Worm (Caenorhabditis elegans) whole organism, young adult: ENCODE measurements around the gene R01H2.4.
A peak's percentile ranks its signal among the peaks of the same experiment; 100 is the strongest.

ENCODE experiments used
- T07F8.4 ChIP-seq: sonication (generic microtip); optimal IDR thresholded peaks from 2 replicates; lab custom pipeline; 2016; ENCODE audit warnings: mild to moderate bottlenecking, missing genetic modification characterization, moderate library complexity, missing compliant biosample characterization
- ama-1 ChIP-seq, 3 experiments: fragments of 150-350 bp in 1 of 3; sonication (generic microtip) in 2 of 3; optimal IDR thresholded peaks; 2 replicates each; lab custom pipeline; 2014 to 2018; ENCODE audit warnings: missing biosample characterization in 2 of 3, missing genetic modification characterization in 2 of 3, missing genetic modification reagents in 2 of 3
- attf-5 ChIP-seq: fragments of 200-800 bp; sonication (Bioruptor generic); optimal IDR thresholded peaks from 2 replicates; lab custom pipeline; 2018; ENCODE audit warnings: mild to moderate bottlenecking, missing genetic modification characterization, missing compliant biosample characterization
- fkh-3 ChIP-seq: sonication (generic microtip); optimal IDR thresholded peaks from 2 replicates; lab custom pipeline; 2016; ENCODE audit warnings: mild to moderate bottlenecking, missing genetic modification characterization, missing compliant biosample characterization
- let-607 ChIP-seq, 2 experiments: fragments of 200-800 bp in 1 of 2; sonication (Bioruptor generic) in 1 of 2; sonication (generic microtip) in 1 of 2; optimal IDR thresholded peaks; 2 replicates each; lab custom pipeline; 2016 to 2018; ENCODE audit warnings: mild to moderate bottlenecking in 2 of 2, missing compliant biosample characterization in 2 of 2, missing genetic modification characterization in 2 of 2, moderate library complexity in 2 of 2, missing genotype in 1 of 2
- madf-10 ChIP-seq: sonication (generic microtip); optimal IDR thresholded peaks from 2 replicates; lab custom pipeline; 2016; ENCODE audit warnings: mild to moderate bottlenecking, missing genetic modification characterization, missing compliant biosample characterization
- nfya-2 ChIP-seq: fragments of 200-800 bp; sonication (Bioruptor generic); IDR thresholded peaks from 2 replicates; pipeline ENCODE4 v1.3.6; 2022; ENCODE audit warnings: missing genetic modification reagents, missing genetic modification characterization, missing compliant biosample characterization
- rpc-1 ChIP-seq, 2 experiments: fragments of 150-350 bp in 1 of 2; sonication (generic microtip) in 1 of 2; optimal IDR thresholded peaks; 2 replicates each; lab custom pipeline; 2014 to 2018; ENCODE audit warnings: missing biosample characterization in 1 of 2, missing genetic modification characterization in 1 of 2, missing genetic modification reagents in 1 of 2, missing genotype in 1 of 2
- unc-130 ChIP-seq: sonication (generic microtip); optimal IDR thresholded peaks from 2 replicates; lab custom pipeline; 2016; ENCODE audit warnings: missing genetic modification reagents, missing genetic modification characterization, missing compliant biosample characterization
- ztf-22 ChIP-seq: fragments of 200-800 bp; sonication (Bioruptor generic); optimal IDR thresholded peaks from 2 replicates; lab custom pipeline; 2018; ENCODE audit warnings: mild to moderate bottlenecking, missing genetic modification characterization, moderate library complexity, missing compliant biosample characterization

- TF ChIP-seq ztf-22 (no peak), fkh-3 (tag; lab: Kevin White, UChicago) (no peak), attf-5 (GFP tag; lab: Kevin White, UChicago) (peak; percentile 15), ama-1 (optimal IDR thresholded peaks at IDR 0.05; lab: Kevin White, UChicago) (no peak), ama-1 (GFP tag; optimal IDR thresholded peaks at IDR 0.05; lab: Kevin White, UChicago) (no peak), let-607 (tag; optimal IDR thresholded peaks at IDR 0.05; lab: Kevin White, UChicago) (no peak), nfya-2 (GFP tag; lab: Robert Waterston, UW) (no peak), rpc-1 (optimal IDR thresholded peaks at IDR 0.05; lab: Kevin White, UChicago) (no peak), rpc-1 (tag; optimal IDR thresholded peaks at IDR 0.05; lab: Kevin White, UChicago) (no peak), unc-130 (GFP tag; lab: Kevin White, UChicago) (no peak), madf-10 (tag; lab: Kevin White, UChicago) (no peak), T07F8.4 (tag; lab: Kevin White, UChicago) (no peak)
Observed at ce11 chrIII:7073801-7074386, 9.8 kb upstream of the R01H2.4 start, which contains the start of gene ZK418.5.
